Worm (Caenorhabditis elegans): ENCODE data around the gene F09C6.16.

- TF ChIP-seq med-1 (GFP tag; optimal IDR thresholded peaks at IDR 0.05; ENCODE audit: insufficient read depth) (no peak), T22C8.4 (GFP tag; IDR thresholded peaks at IDR 0.05) (no peak), ztf-23 (GFP tag; IDR thresholded peaks at IDR 0.05) (no peak), tab-1 (GFP tag; IDR thresholded peaks at IDR 0.05) (no peak)
These were observed 29.7 kb downstream of the F09C6.16 start, which contains the start of gene F09C6.3 for ce11 chrV:16880054-16880453.
